Worm (Caenorhabditis elegans): ENCODE data around the gene mdt-20.
"Not testable (repeated sequence)": the region's sequence is repeated elsewhere in the genome, so short reads cannot be mapped to it uniquely, and the experiment has no call there.

mdt-20 gene

ce11 chrIV:1187502-1187901 lies at the start of gene mdt-20:
Gene mdt-20, plus strand, starts transcription at chrIV:1187802.
- not testable (repeated sequence) for TF ChIP-seq tbx-2 (tag; optimal IDR thresholded peaks at IDR 0.05); efl-3 (GFP tag; optimal IDR thresholded peaks at IDR 0.05); rnt-1 (tag; optimal IDR thresholded peaks at IDR 0.05)

ce11 chrIV:1147594-1147993 lies 40.0 kb upstream of the mdt-20 start:
- TF ChIP-seq vab-15 (tag; optimal IDR thresholded peaks at IDR 0.05) (no peak), nhr-12 (tag; optimal IDR thresholded peaks at IDR 0.05) (no peak), C16A3.4 (tag; optimal IDR thresholded peaks at IDR 0.05) (no peak), fkh-4 (tag; optimal IDR thresholded peaks at IDR 0.05; ENCODE audit: borderline replicate concordance) (no peak), nhr-85 (tag) (peak; percentile 11), skn-1 (tag; optimal IDR thresholded peaks at IDR 0.05) (no peak), efl-3 (GFP tag; optimal IDR thresholded peaks at IDR 0.05) (no peak), ztf-11 (tag; optimal IDR thresholded peaks at IDR 0.05) (no peak), hpl-2 (GFP tag; optimal IDR thresholded peaks at IDR 0.05) (no peak), elt-2 (tag; optimal IDR thresholded peaks at IDR 0.05) (peak; percentile 84), ceh-90 (tag; optimal IDR thresholded peaks at IDR 0.05) (no peak), nhr-11 (tag; optimal IDR thresholded peaks at IDR 0.05) (no peak), lin-14 (GFP tag; optimal IDR thresholded peaks at IDR 0.05) (no peak), elt-3 (tag; optimal IDR thresholded peaks at IDR 0.05) (no peak), ces-1 (GFP tag; optimal IDR thresholded peaks at IDR 0.05) (no peak), nhr-90 (tag; optimal IDR thresholded peaks at IDR 0.05; ENCODE audit: poor library complexity) (no peak), tlp-1 (tag; optimal IDR thresholded peaks at IDR 0.05) (peak; percentile 57), mep-1 (tag; optimal IDR thresholded peaks at IDR 0.05) (no peak), blmp-1 (tag; optimal IDR thresholded peaks at IDR 0.05) (no peak), efl-1 (optimal IDR thresholded peaks at IDR 0.05) (no peak), efl-1 (GFP tag; optimal IDR thresholded peaks at IDR 0.05 in 1 of 2) (peak in 1 of 2 experiments; percentile 69)

- TF ChIP-seq nhr-12 (tag; optimal IDR thresholded peaks at IDR 0.05) = no peak
- peak in 1 of 6 experiments; percentile 10 for TF ChIP-seq elt-3 (tag; optimal IDR thresholded peaks at IDR 0.05)
- no peak for TF ChIP-seq efl-1 (optimal IDR thresholded peaks at IDR 0.05)
- peak in 1 of 2 experiments; percentile 41 for TF ChIP-seq efl-1 (GFP tag; optimal IDR thresholded peaks at IDR 0.05 in 1 of 2)
- TF ChIP-seq elt-2 (tag; optimal IDR thresholded peaks at IDR 0.05) = peak; percentile 56
- TF ChIP-seq nhr-85 (tag) = peak; percentile 56
- TF ChIP-seq ceh-63 (GFP tag; optimal IDR thresholded peaks at IDR 0.05) = no peak
- TF ChIP-seq egl-13 (tag; optimal IDR thresholded peaks at IDR 0.05) = no peak
- no peak for TF ChIP-seq tbx-2 (tag; optimal IDR thresholded peaks at IDR 0.05)
- TF ChIP-seq nhr-77 (tag; optimal IDR thresholded peaks at IDR 0.05) = no peak
- no peak for TF ChIP-seq ztf-11 (tag; optimal IDR thresholded peaks at IDR 0.05)
- TF ChIP-seq irx-1 (tag; optimal IDR thresholded peaks at IDR 0.05) = no peak
- TF ChIP-seq pqm-1 (tag; optimal IDR thresholded peaks at IDR 0.05) = peak; percentile 31
Observed at ce11 chrIV:1148425-1149151, 39.0 kb upstream of the mdt-20 start.

- TF ChIP-seq sptf-1 (tag; optimal IDR thresholded peaks at IDR 0.05) (no peak), nhr-85 (tag) (peak; percentile 94), elt-3 (tag; optimal IDR thresholded peaks at IDR 0.05) (peak in 1 of 6 experiments; percentile 52), blmp-1 (tag; optimal IDR thresholded peaks at IDR 0.05) (peak; percentile 15), mdl-1 (tag; optimal IDR thresholded peaks at IDR 0.05) (no peak), snu-23 (GFP tag; optimal IDR thresholded peaks at IDR 0.05) (peak; percentile 16), grh-1 (GFP tag; IDR thresholded peaks at IDR 0.05) (peak; percentile 75)
Observed at ce11 chrIV:1155206-1155605, 32.4 kb upstream of the mdt-20 start.

- TF ChIP-seq nhr-71 (tag; optimal IDR thresholded peaks at IDR 0.05) (no peak), fos-1 (tag; optimal IDR thresholded peaks at IDR 0.05) (no peak), ceh-88 (GFP tag; IDR thresholded peaks at IDR 0.05) (no peak), jun-1 (tag; optimal IDR thresholded peaks at IDR 0.05) (no peak), dsc-1 (tag; optimal IDR thresholded peaks at IDR 0.05) (no peak), mef-2 (tag; optimal IDR thresholded peaks at IDR 0.05) (no peak), lin-13 (GFP tag; optimal IDR thresholded peaks at IDR 0.05) (no peak), nhr-237 (tag; optimal IDR thresholded peaks at IDR 0.05) (no peak), fkh-8 (tag; optimal IDR thresholded peaks at IDR 0.05) (no peak), lin-35 (GFP tag; optimal IDR thresholded peaks at IDR 0.05) (no peak), efl-3 (GFP tag; optimal IDR thresholded peaks at IDR 0.05) (no peak), mab-9 (GFP tag; IDR thresholded peaks at IDR 0.05) (no peak), tlp-1 (tag; optimal IDR thresholded peaks at IDR 0.05) (no peak), egl-27 (tag; optimal IDR thresholded peaks at IDR 0.05) (no peak), aly-2 (tag; optimal IDR thresholded peaks at IDR 0.05) (no peak), unc-62 (GFP tag; optimal IDR thresholded peaks at IDR 0.05) (no peak)
Observed at ce11 chrIV:1157928-1158327, 29.7 kb upstream of the mdt-20 start, which contains the start of gene C50A2.3. Gene C50A2.3, minus strand, starts transcription at chrIV:1158028.

Measured in whole organism, L1 larva.